Worm (Caenorhabditis elegans) whole organism, mixed stage, embryonic: ENCODE measurements around the gene clec-138.

Experiments
- bed-3 ChIP-seq: fragments of 200-800 bp; sonication (Bioruptor generic); optimal IDR thresholded peaks from 3 replicates; lab custom pipeline; 2018; ENCODE audit warnings: mild to moderate bottlenecking, missing genetic modification characterization, moderate library complexity, missing compliant biosample characterization
- blmp-1 ChIP-seq: fragments of 150-350 bp; optimal IDR thresholded peaks from 2 replicates; lab custom pipeline; 2014; ENCODE audit warnings: missing biosample characterization, missing genetic modification characterization
- ceh-39 ChIP-seq: fragments of 150-350 bp; optimal IDR thresholded peaks from 2 replicates; lab custom pipeline; 2014; ENCODE audit warnings: missing biosample characterization, missing genetic modification characterization
- ceh-43 ChIP-seq: fragments of 200-800 bp; sonication (Bioruptor generic); optimal IDR thresholded peaks from 2 replicates; lab custom pipeline; 2018; ENCODE audit warnings: mild to moderate bottlenecking, missing genetic modification characterization, moderate library complexity, missing compliant biosample characterization
- ceh-83 ChIP-seq: fragments of 200-800 bp; sonication (Bioruptor generic); optimal IDR thresholded peaks from 2 replicates; lab custom pipeline; 2018; ENCODE audit warnings: mild to moderate bottlenecking, missing genetic modification characterization, missing compliant biosample characterization
- ces-1 ChIP-seq: fragments of 150-350 bp; optimal IDR thresholded peaks from 2 replicates; lab custom pipeline; 2014; ENCODE audit warnings: missing biosample characterization, missing genetic modification reagents, missing genetic modification characterization
- cnd-1 ChIP-seq: fragments of 200-800 bp; sonication (Bioruptor generic); optimal IDR thresholded peaks from 2 replicates; lab custom pipeline; 2018; ENCODE audit warnings: mild to moderate bottlenecking, missing genetic modification characterization, missing compliant biosample characterization
- drap-1 ChIP-seq: fragments of 200-800 bp; sonication (Bioruptor generic); optimal IDR thresholded peaks from 3 replicates; lab custom pipeline; 2018; ENCODE audit warnings: mild to moderate bottlenecking, missing genetic modification characterization, missing compliant biosample characterization
- elt-1 ChIP-seq: sonication (generic microtip); optimal IDR thresholded peaks from 2 replicates; lab custom pipeline; 2017; ENCODE audit warnings: missing genetic modification characterization, mild to moderate bottlenecking, missing compliant biosample characterization, antibody characterized with exemption, moderate library complexity, borderline replicate concordance; ENCODE audit not compliant: insufficient read depth
- elt-3 ChIP-seq: fragments of 150-350 bp; optimal IDR thresholded peaks from 2 replicates; lab custom pipeline; 2014; ENCODE audit warnings: missing biosample characterization, missing genetic modification characterization
- flh-1 ChIP-seq: fragments of 200-800 bp; sonication (Bioruptor generic); optimal IDR thresholded peaks from 2 replicates; lab custom pipeline; 2018; ENCODE audit warnings: mild to moderate bottlenecking, missing genetic modification characterization, moderate library complexity, missing compliant biosample characterization
- ham-2 ChIP-seq: fragments of 200-800 bp; sonication (Bioruptor generic); optimal IDR thresholded peaks from 2 replicates; lab custom pipeline; 2018; ENCODE audit warnings: mild to moderate bottlenecking, missing genetic modification characterization, missing compliant biosample characterization
- hlh-1 ChIP-seq: fragments of 150-350 bp; optimal IDR thresholded peaks from 2 replicates; lab custom pipeline; 2014; ENCODE audit warnings: missing biosample characterization, missing genetic modification reagents, missing genetic modification characterization
- lin-13 ChIP-seq: fragments of 150-350 bp; optimal IDR thresholded peaks from 2 replicates; lab custom pipeline; 2014; ENCODE audit warnings: missing biosample characterization, missing genetic modification characterization
- lin-32 ChIP-seq: fragments of 200-800 bp; sonication (Bioruptor generic); optimal IDR thresholded peaks from 2 replicates; lab custom pipeline; 2018; ENCODE audit warnings: mild to moderate bottlenecking, missing genetic modification characterization, missing compliant biosample characterization
- lsy-2 ChIP-seq: fragments of 150-350 bp; optimal IDR thresholded peaks from 2 replicates; lab custom pipeline; 2014; ENCODE audit warnings: missing biosample characterization, missing genetic modification characterization
- mab-5 ChIP-seq: fragments of 150-350 bp; optimal IDR thresholded peaks from 2 replicates; lab custom pipeline; 2014; ENCODE audit warnings: missing biosample characterization, missing genetic modification characterization
- mls-2 ChIP-seq: sonication (generic microtip); optimal IDR thresholded peaks from 2 replicates; lab custom pipeline; 2016; ENCODE audit warnings: mild to moderate bottlenecking, missing genetic modification characterization, moderate library complexity, missing compliant biosample characterization
- nhr-12 ChIP-seq: fragments of 150-350 bp; optimal IDR thresholded peaks from 2 replicates; lab custom pipeline; 2014; ENCODE audit warnings: missing biosample characterization, missing genetic modification characterization
- nhr-2 ChIP-seq: fragments of 150-350 bp; optimal IDR thresholded peaks from 2 replicates; lab custom pipeline; 2014; ENCODE audit warnings: missing biosample characterization, missing genetic modification characterization
- nhr-237 ChIP-seq: fragments of 150-350 bp; optimal IDR thresholded peaks from 2 replicates; lab custom pipeline; 2014; ENCODE audit warnings: missing biosample characterization, missing genetic modification characterization
- nhr-28 ChIP-seq: fragments of 150-350 bp; optimal IDR thresholded peaks from 2 replicates; lab custom pipeline; 2014; ENCODE audit warnings: missing biosample characterization, missing genetic modification characterization
- nhr-76 ChIP-seq: sonication (generic microtip); optimal IDR thresholded peaks from 2 replicates; lab custom pipeline; 2017; ENCODE audit warnings: missing biosample characterization, missing genetic modification characterization
- pha-4 ChIP-seq: fragments of 150-350 bp; optimal IDR thresholded peaks from 2 replicates; lab custom pipeline; 2018; ENCODE audit warnings: missing biosample characterization, missing genetic modification reagents, missing genetic modification characterization
- sem-2 ChIP-seq: fragments of 200-800 bp; sonication (Bioruptor generic); optimal IDR thresholded peaks from 2 replicates; lab custom pipeline; 2018; ENCODE audit warnings: mild to moderate bottlenecking, missing genetic modification characterization, missing compliant biosample characterization
- snpc-4 ChIP-seq: fragments of 150-350 bp; optimal IDR thresholded peaks from 2 replicates; lab custom pipeline; 2014; ENCODE audit warnings: missing biosample characterization, missing genetic modification characterization
- sptf-1 ChIP-seq: sonication (generic microtip); optimal IDR thresholded peaks from 2 replicates; lab custom pipeline; 2017; ENCODE audit warnings: mild to moderate bottlenecking, missing genetic modification characterization, moderate library complexity, missing compliant biosample characterization
- tbx-8 ChIP-seq: fragments of 200-800 bp; sonication (Bioruptor generic); optimal IDR thresholded peaks from 2 replicates; lab custom pipeline; 2018; ENCODE audit warnings: mild to moderate bottlenecking, missing genetic modification characterization, moderate library complexity, missing compliant biosample characterization
- unc-120 ChIP-seq: sonication (generic microtip); optimal IDR thresholded peaks from 2 replicates; lab custom pipeline; 2017; ENCODE audit warnings: missing genetic modification characterization, missing compliant biosample characterization; ENCODE audit not compliant: poor library complexity, severe bottlenecking
- ztf-11 ChIP-seq: fragments of 150-350 bp; optimal IDR thresholded peaks from 2 replicates; lab custom pipeline; 2014; ENCODE audit warnings: missing biosample characterization, missing genetic modification characterization

clec-138 gene

ce11 chrII:4638891-4639290 is 19.3 kb upstream of the clec-138 start:
- no peak for TF ChIP-seq sptf-1
- TF ChIP-seq drap-1 (GFP tag; lab: Kevin White, UChicago), result no peak
- TF ChIP-seq sem-2 (GFP tag; lab: Kevin White, UChicago), result no peak
- TF ChIP-seq lin-32, result no peak
- TF ChIP-seq ham-2 (GFP tag; lab: Kevin White, UChicago), result no peak
- no peak for TF ChIP-seq tbx-8 (GFP tag; lab: Kevin White, UChicago)
- no peak for TF ChIP-seq nhr-28
- TF ChIP-seq pha-4 (tag; lab: Kevin White, UChicago), result no peak
- TF ChIP-seq mab-5 (tag; lab: Kevin White, UChicago), result no peak
- no peak for TF ChIP-seq ceh-83 (GFP tag; lab: Kevin White, UChicago)
- no peak for TF ChIP-seq lsy-2 (tag; lab: Kevin White, UChicago)
- no peak for TF ChIP-seq bed-3
- no peak for TF ChIP-seq hlh-1
- no peak for TF ChIP-seq flh-1 (GFP tag; lab: Kevin White, UChicago)
- TF ChIP-seq, all 35 proteins: peak for 0

- TF ChIP-seq ceh-39 (tag; lab: Kevin White, UChicago) (no peak), bed-3 (no peak), hlh-1 (no peak), nhr-237 (tag; lab: Kevin White, UChicago) (no peak), lin-32 (no peak), nhr-2 (tag; lab: Kevin White, UChicago) (no peak), nhr-28 (no peak), nhr-76 (tag; lab: Kevin White, UChicago) (no peak), sem-2 (GFP tag; lab: Kevin White, UChicago) (no peak), lsy-2 (tag; lab: Kevin White, UChicago) (no peak), drap-1 (GFP tag; lab: Kevin White, UChicago) (no peak), mls-2 (no peak), ceh-43 (no peak), flh-1 (GFP tag; lab: Kevin White, UChicago) (no peak)
These were observed 18.6 kb upstream of the clec-138 start, which contains the start of gene che-10 for ce11 chrII:4638241-4638640. TSS of gene che-10 (minus strand) at chrII:4638341.

ce11 chrII:4631479-4631878 is 11.9 kb upstream of the clec-138 start:
- TF ChIP-seq ham-2 (GFP tag; lab: Kevin White, UChicago), result no peak
- TF ChIP-seq nhr-12 (tag; lab: Kevin White, UChicago), result no peak
- no peak for TF ChIP-seq elt-3
- no peak for TF ChIP-seq mls-2
- TF ChIP-seq snpc-4, result no peak
- TF ChIP-seq blmp-1 (tag; lab: Kevin White, UChicago), result no peak
- no peak for TF ChIP-seq sptf-1
- TF ChIP-seq ztf-11 (tag; lab: Kevin White, UChicago), result no peak
- no peak for TF ChIP-seq unc-120

ce11 chrII:4626606-4627005 is 7.0 kb upstream of the clec-138 start, which contains the start of gene F35D11.1:
TSS of gene F35D11.1 (plus strand) at chrII:4626906.
- TF ChIP-seq drap-1 (GFP tag; lab: Kevin White, UChicago), result no peak

ce11 chrII:4621650-4622049 is 2.0 kb upstream of the clec-138 start, which contains the start of gene clec-139:
TSS of gene clec-139 (minus strand) at chrII:4621750.
- no peak for TF ChIP-seq ceh-83 (GFP tag; lab: Kevin White, UChicago)
- no peak for TF ChIP-seq tbx-8 (GFP tag; lab: Kevin White, UChicago)
- TF ChIP-seq lin-32, result no peak
- TF ChIP-seq blmp-1 (tag; lab: Kevin White, UChicago), result no peak
- TF ChIP-seq nhr-2 (tag; lab: Kevin White, UChicago), result no peak
- no peak for TF ChIP-seq cnd-1 (tag; lab: Kevin White, UChicago)
- TF ChIP-seq sem-2 (GFP tag; lab: Kevin White, UChicago), result no peak
- no peak for TF ChIP-seq flh-1 (GFP tag; lab: Kevin White, UChicago)
- no peak for TF ChIP-seq nhr-76 (tag; lab: Kevin White, UChicago)
- no peak for TF ChIP-seq ces-1 (GFP tag; lab: Kevin White, UChicago)
- no peak for TF ChIP-seq ceh-39 (tag; lab: Kevin White, UChicago)
- TF ChIP-seq snpc-4, result no peak
- TF ChIP-seq pha-4 (tag; lab: Kevin White, UChicago), result no peak
- no peak for TF ChIP-seq bed-3
- TF ChIP-seq ztf-11 (tag; lab: Kevin White, UChicago), result no peak
- TF ChIP-seq nhr-237 (tag; lab: Kevin White, UChicago), result no peak
- no peak for TF ChIP-seq ceh-43
- TF ChIP-seq elt-1 (tag; lab: Kevin White, UChicago), result no peak
- TF ChIP-seq lin-13 (tag; lab: Kevin White, UChicago), result no peak
